Worm (Caenorhabditis elegans) whole organism, L4 larva: ENCODE data around the gene mif-1.

Source experiments
- F26F4.8 ChIP-seq: fragments of 200-800 bp; sonication (Bioruptor generic); conservative IDR thresholded peaks from 2 replicates; pipeline ENCODE4 v1.3.6; 2022; ENCODE audit warnings: missing genetic modification characterization, missing compliant biosample characterization
- R02D3.7 ChIP-seq: fragments of 150-350 bp; sonication (generic microtip); optimal IDR thresholded peaks from 3 replicates; lab custom pipeline; 2014; ENCODE audit warnings: missing biosample characterization, missing genetic modification characterization
- T26A8.4 ChIP-seq: fragments of 200-800 bp; sonication (Bioruptor generic); IDR thresholded peaks from 2 replicates; pipeline ENCODE4 v1.3.6; 2022; ENCODE audit warnings: missing genetic modification characterization, missing compliant biosample characterization
- Y5F2A.4 ChIP-seq: fragments of 200-800 bp; sonication (Bioruptor generic); optimal IDR thresholded peaks from 2 replicates; lab custom pipeline; 2018; ENCODE audit warnings: mild to moderate bottlenecking, missing genetic modification characterization, missing compliant biosample characterization
- Y75B8A.6 ChIP-seq: fragments of 200-800 bp; sonication (Bioruptor generic); IDR thresholded peaks from 2 replicates; pipeline ENCODE4 v1.3.6; 2022; ENCODE audit warnings: missing genetic modification reagents, missing genetic modification characterization, missing compliant biosample characterization
- ZK546.5 ChIP-seq, 2 experiments: sonication (generic microtip); optimal IDR thresholded peaks; 2 replicates each; lab custom pipeline; 2017; ENCODE audit warnings: missing biosample characterization in 2 of 2, missing genetic modification characterization in 2 of 2
- aha-1 ChIP-seq: fragments of 150-350 bp; peaks from one replicate; lab custom pipeline; 2014; ENCODE audit warnings: missing biosample characterization, missing genetic modification characterization
- ceh-20 ChIP-seq: fragments of 200-800 bp; sonication (Bioruptor generic); IDR thresholded peaks from 2 replicates; pipeline ENCODE4 v1.3.6; 2022; ENCODE audit warnings: missing genetic modification reagents, missing genetic modification characterization, missing compliant biosample characterization
- ceh-32 ChIP-seq: sonication (generic microtip); optimal IDR thresholded peaks from 2 replicates; lab custom pipeline; 2016; ENCODE audit warnings: mild to moderate bottlenecking, missing genetic modification characterization, missing compliant biosample characterization; ENCODE audit not compliant: poor library complexity
- ceh-62 ChIP-seq: sonication (generic microtip); optimal IDR thresholded peaks from 2 replicates; lab custom pipeline; 2017; ENCODE audit warnings: missing biosample characterization, missing genetic modification characterization
- daf-12 ChIP-seq: fragments of 150-350 bp; optimal IDR thresholded peaks from 2 replicates; lab custom pipeline; 2014; ENCODE audit warnings: missing biosample characterization, missing genetic modification reagents, missing genetic modification characterization
- daf-16 ChIP-seq, 3 experiments: sonication (generic microtip); optimal IDR thresholded peaks; 2 replicates each; lab custom pipeline; 2016 to 2017; ENCODE audit warnings: missing genetic modification characterization in 3 of 3, missing genetic modification reagents in 3 of 3, mild to moderate bottlenecking in 2 of 3, missing compliant biosample characterization in 2 of 3, missing biosample characterization in 1 of 3, moderate library complexity in 1 of 3
- dmd-6 ChIP-seq: fragments of 200-800 bp; sonication (Bioruptor generic); IDR thresholded peaks from 2 replicates; pipeline ENCODE4 v1.3.6; 2022; ENCODE audit warnings: missing genetic modification reagents, missing genetic modification characterization, missing compliant biosample characterization
- dpl-1 ChIP-seq: fragments of 150-350 bp; optimal IDR thresholded peaks from 2 replicates; lab custom pipeline; 2014; ENCODE audit warnings: missing biosample characterization, missing genetic modification reagents, missing genetic modification characterization
- duxl-1 ChIP-seq: sonication (generic microtip); optimal IDR thresholded peaks from 2 replicates; lab custom pipeline; 2016; ENCODE audit warnings: mild to moderate bottlenecking, missing genetic modification characterization, moderate library complexity, missing compliant biosample characterization; ENCODE audit not compliant: poor library complexity
- dve-1 ChIP-seq: sonication (generic microtip); optimal IDR thresholded peaks from 2 replicates; lab custom pipeline; 2017; ENCODE audit warnings: antibody characterized with exemption, mild to moderate bottlenecking, missing genetic modification characterization, missing compliant biosample characterization; ENCODE audit not compliant: insufficient read depth
- egl-27 ChIP-seq: sonication (generic microtip); optimal IDR thresholded peaks from 3 replicates; lab custom pipeline; 2017; ENCODE audit warnings: missing biosample characterization, missing genetic modification reagents, missing genetic modification characterization
- gei-8 ChIP-seq: fragments of 200-800 bp; sonication (Bioruptor generic); optimal IDR thresholded peaks from 2 replicates; lab custom pipeline; 2018; ENCODE audit warnings: mild to moderate bottlenecking, missing genetic modification characterization, missing compliant biosample characterization
- hif-1 ChIP-seq, 2 experiments: sonication (generic microtip); optimal IDR thresholded peaks; 2 replicates each; lab custom pipeline; 2016 to 2017; ENCODE audit warnings: missing compliant biosample characterization in 2 of 2, missing genetic modification characterization in 2 of 2, missing genetic modification reagents in 2 of 2, missing genotype in 2 of 2, mild to moderate bottlenecking in 1 of 2
- hlh-11 ChIP-seq: fragments of 200-800 bp; sonication (Bioruptor generic); optimal IDR thresholded peaks from 2 replicates; lab custom pipeline; 2018; ENCODE audit warnings: mild to moderate bottlenecking, missing genetic modification characterization, missing compliant biosample characterization
- hmg-1.1 ChIP-seq: fragments of 200-800 bp; sonication (Bioruptor generic); IDR thresholded peaks from 2 replicates; pipeline ENCODE4 v1.3.6; 2022; ENCODE audit warnings: missing genetic modification reagents, missing genetic modification characterization, missing compliant biosample characterization
- lim-7 ChIP-seq: fragments of 200-800 bp; sonication (Bioruptor generic); IDR thresholded peaks from 2 replicates; pipeline ENCODE4 v1.3.6; 2022; ENCODE audit warnings: missing genetic modification characterization, missing compliant biosample characterization
- lin-1 ChIP-seq: fragments of 200-800 bp; sonication (Bioruptor generic); IDR thresholded peaks from 2 replicates; pipeline ENCODE4 v1.3.6; 2022; ENCODE audit warnings: missing genetic modification reagents, missing genetic modification characterization, missing compliant biosample characterization
- lin-15B ChIP-seq: fragments of 150-350 bp; sonication (generic microtip); optimal IDR thresholded peaks from 3 replicates; lab custom pipeline; 2014; ENCODE audit warnings: missing biosample characterization, missing genetic modification characterization
- lin-29 ChIP-seq: fragments of 200-800 bp; sonication (Bioruptor generic); IDR thresholded peaks from 2 replicates; pipeline ENCODE4 v1.3.6; 2022; ENCODE audit warnings: missing genetic modification reagents, missing genetic modification characterization, missing compliant biosample characterization
- lin-38 ChIP-seq: fragments of 200-800 bp; sonication (Bioruptor generic); IDR thresholded peaks from 2 replicates; pipeline ENCODE4 v1.3.6; 2022; ENCODE audit warnings: missing genetic modification reagents, missing genetic modification characterization, missing compliant biosample characterization
- lir-3 ChIP-seq: sonication (generic microtip); optimal IDR thresholded peaks from 2 replicates; lab custom pipeline; 2016; ENCODE audit warnings: mild to moderate bottlenecking, missing genetic modification characterization, missing compliant biosample characterization
- lsy-2 ChIP-seq, 2 experiments: fragments of 150-350 bp in 1 of 2; sonication (generic microtip) in 1 of 2; optimal IDR thresholded peaks; 2 replicates each; lab custom pipeline; 2014 to 2017; ENCODE audit warnings: missing biosample characterization in 2 of 2, missing genetic modification characterization in 2 of 2
- mdl-1 ChIP-seq, 2 experiments: fragments of 150-350 bp in 1 of 2; sonication (generic microtip) in 1 of 2; optimal IDR thresholded peaks; 2 replicates each; lab custom pipeline; 2014 to 2017; ENCODE audit warnings: missing biosample characterization in 2 of 2, missing genetic modification characterization in 2 of 2
- mdt-29 ChIP-seq: fragments of 200-800 bp; sonication (Bioruptor generic); IDR thresholded peaks from 2 replicates; pipeline ENCODE4 v1.3.6; 2022; ENCODE audit warnings: missing genetic modification reagents, missing genetic modification characterization, missing compliant biosample characterization
- mep-1 ChIP-seq: fragments of 150-350 bp; sonication (generic microtip); optimal IDR thresholded peaks from 3 replicates; lab custom pipeline; 2014; ENCODE audit warnings: missing biosample characterization, missing genetic modification characterization
- mes-2 ChIP-seq: sonication (generic microtip); optimal IDR thresholded peaks from 2 replicates; lab custom pipeline; 2016; ENCODE audit warnings: missing genotype, mild to moderate bottlenecking, missing genetic modification characterization, missing compliant biosample characterization; ENCODE audit not compliant: poor library complexity, severe bottlenecking
- mxl-3 ChIP-seq: fragments of 200-800 bp; sonication (Bioruptor generic); optimal IDR thresholded peaks from 2 replicates; lab custom pipeline; 2018; ENCODE audit warnings: mild to moderate bottlenecking, missing genetic modification characterization, missing compliant biosample characterization
- nhr-10 ChIP-seq: fragments of 150-350 bp; optimal IDR thresholded peaks from 2 replicates; lab custom pipeline; 2014; ENCODE audit warnings: missing biosample characterization, missing genetic modification characterization
- nhr-102 ChIP-seq: sonication (generic microtip); optimal IDR thresholded peaks from 2 replicates; lab custom pipeline; 2016; ENCODE audit warnings: mild to moderate bottlenecking, missing genetic modification characterization, moderate library complexity, missing compliant biosample characterization
- nhr-11 ChIP-seq: fragments of 150-350 bp; optimal IDR thresholded peaks from 2 replicates; lab custom pipeline; 2014; ENCODE audit warnings: missing biosample characterization, missing genetic modification characterization
- nhr-28 ChIP-seq: fragments of 150-350 bp; optimal IDR thresholded peaks from 2 replicates; lab custom pipeline; 2014; ENCODE audit warnings: missing biosample characterization, missing genetic modification characterization
- nhr-41 ChIP-seq: fragments of 200-800 bp; sonication (Bioruptor generic); IDR thresholded peaks from 2 replicates; pipeline ENCODE4 v1.3.6; 2022; ENCODE audit warnings: missing genetic modification reagents, missing genetic modification characterization, missing compliant biosample characterization
- nhr-76 ChIP-seq: fragments of 150-350 bp; optimal IDR thresholded peaks from 2 replicates; lab custom pipeline; 2014; ENCODE audit warnings: missing biosample characterization, missing genetic modification characterization
- nhr-77 ChIP-seq: fragments of 150-350 bp; optimal IDR thresholded peaks from 2 replicates; lab custom pipeline; 2014; ENCODE audit warnings: missing biosample characterization, missing genetic modification characterization
- php-3 ChIP-seq: fragments of 200-800 bp; sonication (Bioruptor generic); IDR thresholded peaks from 2 replicates; pipeline ENCODE4 v1.3.6; 2022; ENCODE audit warnings: missing genetic modification reagents, missing genetic modification characterization, missing compliant biosample characterization
- pqm-1 ChIP-seq: sonication (generic microtip); optimal IDR thresholded peaks from 2 replicates; lab custom pipeline; 2017; ENCODE audit warnings: missing biosample characterization, missing genetic modification characterization
- set-16 ChIP-seq: fragments of 200-800 bp; sonication (Bioruptor generic); IDR thresholded peaks from 2 replicates; pipeline ENCODE4 v1.3.6; 2022; ENCODE audit warnings: missing genetic modification reagents, missing genetic modification characterization, missing compliant biosample characterization
- snpc-1.2 ChIP-seq: fragments of 200-800 bp; sonication (Bioruptor generic); IDR thresholded peaks from 2 replicates; pipeline ENCODE4 v1.3.6; 2022; ENCODE audit warnings: missing genetic modification reagents, missing genetic modification characterization, missing compliant biosample characterization
- snpc-4 ChIP-seq: fragments of 150-350 bp; optimal IDR thresholded peaks from 2 replicates; lab custom pipeline; 2014; ENCODE audit warnings: missing biosample characterization, missing genetic modification characterization
- tra-1 ChIP-seq: fragments of 200-800 bp; sonication (Bioruptor generic); IDR thresholded peaks from 2 replicates; pipeline ENCODE4 v1.3.6; 2022; ENCODE audit warnings: missing genetic modification reagents, missing genetic modification characterization, missing compliant biosample characterization
- unc-39 ChIP-seq: sonication (generic microtip); optimal IDR thresholded peaks from 2 replicates; lab custom pipeline; 2017; ENCODE audit warnings: missing biosample characterization, missing genetic modification characterization

The mif-1 gene

ce11 chrIII:11822407-11822806 lies 25.5 kb upstream of the mif-1 start, which contains the start of gene maa-1:
maa-1 (minus strand) TSS chrIII:11822526.
- no peak for TF ChIP-seq ceh-32 (tag; lab: Kevin White, UChicago)
- TF ChIP-seq dve-1 (tag; lab: Kevin White, UChicago), result peak; percentile 74
- TF ChIP-seq Y5F2A.4 (GFP tag; lab: Kevin White, UChicago), result no peak
- TF ChIP-seq lsy-2 (tag; optimal IDR thresholded peaks at IDR 0.05; lab: Kevin White, UChicago), result peak in 1 of 2 experiments; percentile 8
- peak; percentile 48 for TF ChIP-seq nhr-77 (tag; lab: Kevin White, UChicago)
- TF ChIP-seq pqm-1 (tag; lab: Kevin White, UChicago), result peak; percentile 39
- TF ChIP-seq snpc-1.2, result no peak
- TF ChIP-seq php-3, result 0 out of 2 replicates have a peak, but pooled peaks have one; percentile 56
- TF ChIP-seq hlh-11 (tag; lab: Kevin White, UChicago), result peak; percentile 64
- peak; percentile 78 for TF ChIP-seq nhr-28
- no peak for TF ChIP-seq daf-16 (GFP tag; optimal IDR thresholded peaks at IDR 0.05; lab: Kevin White, UChicago)
- TF ChIP-seq daf-16 (tag; optimal IDR thresholded peaks at IDR 0.05; lab: Kevin White, UChicago), result peak; percentile 97
- no peak for TF ChIP-seq snpc-4 (tag; lab: Kevin White, UChicago)
- TF ChIP-seq nhr-11, result no peak
- TF ChIP-seq, all 104 proteins: peak for 8

ce11 chrIII:11823260-11823659 lies 24.7 kb upstream of the mif-1 start, which contains the start of gene C18D11.3:
C18D11.3 (plus strand) TSS chrIII:11823448.
- TF ChIP-seq ceh-20 (0 out of 2 replicates have a peak, but pooled peaks have one; percentile 39), aha-1 (tag; lab: Kevin White, UChicago) (peak; percentile 99), nhr-102 (tag; lab: Kevin White, UChicago) (peak; percentile 29), nhr-77 (tag; lab: Kevin White, UChicago) (peak; percentile 86), mep-1 (tag; lab: Kevin White, UChicago) (peak; percentile 90), lin-38 (peak; percentile 83), Y5F2A.4 (GFP tag; lab: Kevin White, UChicago) (no peak), mes-2 (tag; lab: Kevin White, UChicago) (peak; percentile 86), T26A8.4 (GFP tag; lab: Robert Waterston, UW) (peak; percentile 63), hlh-11 (tag; lab: Kevin White, UChicago) (peak; percentile 99), set-16 (GFP tag; lab: Robert Waterston, UW) (no peak), nhr-76 (tag; lab: Kevin White, UChicago) (no peak), mxl-3 (GFP tag; lab: Kevin White, UChicago) (peak; percentile 98), pqm-1 (tag; lab: Kevin White, UChicago) (no peak), egl-27 (no peak), lin-15B (tag; lab: Kevin White, UChicago) (no peak), lin-1 (no peak), lir-3 (tag; lab: Kevin White, UChicago) (no peak), nhr-41 (GFP tag; lab: Robert Waterston, UW) (no peak), nhr-11 (peak; percentile 83), hmg-1.1 (GFP tag; lab: Robert Waterston, UW) (peak; percentile 73), daf-12 (tag; lab: Kevin White, UChicago) (no peak), gei-8 (GFP tag; lab: Kevin White, UChicago) (no peak), hif-1 (tag; optimal IDR thresholded peaks at IDR 0.05; lab: Kevin White, UChicago) (peak in 1 of 2 experiments; percentile 76), Y75B8A.6 (no peak), lim-7 (GFP tag; lab: Robert Waterston, UW) (no peak; the same call in 1 of the 2 replicates), tra-1 (GFP tag; lab: Robert Waterston, UW) (peak; percentile 55; the same call in 1 of the 2 replicates), F26F4.8 (GFP tag; lab: Robert Waterston, UW) (no peak), dmd-6 (GFP tag; lab: Robert Waterston, UW) (peak; percentile 87), nhr-10 (tag; lab: Kevin White, UChicago) (no peak), lsy-2 (tag; optimal IDR thresholded peaks at IDR 0.05; lab: Kevin White, UChicago) (peak; percentile 87 to 98), nhr-28 (peak; percentile 67), dpl-1 (GFP tag; lab: Kevin White, UChicago) (peak; percentile 77), mdt-29 (GFP tag; lab: Robert Waterston, UW) (no peak), mdl-1 (tag; optimal IDR thresholded peaks at IDR 0.05; lab: Kevin White, UChicago) (peak in 1 of 2 experiments; percentile 89), lin-29 (GFP tag; lab: Robert Waterston, UW) (0 out of 2 replicates have a peak, but pooled peaks have one; percentile 48), duxl-1 (no peak), ceh-62 (no peak), unc-39 (no peak), snpc-1.2 (no peak), ZK546.5 (tag; optimal IDR thresholded peaks at IDR 0.05; lab: Kevin White, UChicago) (no peak), R02D3.7 (tag; lab: Kevin White, UChicago) (no peak)
